Fruit fly (Drosophila melanogaster) whole organism, embryonic: Measurements from ENCODE around the gene CheA29a.

Experiments used
- ATbp ChIP-seq: fragments of 200-800 bp; sonication (Bioruptor generic); optimal IDR thresholded peaks from 2 replicates; lab custom pipeline; 2017; ENCODE audit warnings: missing biosample characterization, mild to moderate bottlenecking, missing genetic modification characterization, missing genetic modification reagents
- Adf1 ChIP-seq: fragments of 200-800 bp; sonication (Bioruptor generic); IDR thresholded peaks from 2 replicates; pipeline ENCODE4 v1.3.6; 2022; ENCODE audit warnings: missing biosample characterization, missing genetic modification characterization
- Blimp-1 ChIP-seq: fragments of 200-800 bp; sonication (Bioruptor generic); optimal IDR thresholded peaks from 3 replicates; lab custom pipeline; 2018; ENCODE audit warnings: missing biosample characterization, missing genetic modification characterization, mild to moderate bottlenecking, moderate library complexity, missing genetic modification reagents
- CG10959 ChIP-seq: fragments of 200-800 bp; sonication (Bioruptor generic); IDR thresholded peaks from 2 replicates; pipeline ENCODE4 v1.3.6; 2022; ENCODE audit warnings: missing biosample characterization, missing genetic modification characterization
- CG11398 ChIP-seq: fragments of 200-800 bp; sonication (Bioruptor generic); optimal IDR thresholded peaks from 2 replicates; lab custom pipeline; 2016; ENCODE audit warnings: missing biosample characterization, missing genetic modification characterization
- CG11560 ChIP-seq: fragments of 200-800 bp; sonication (Bioruptor generic); IDR thresholded peaks from 3 replicates; pipeline ENCODE4 v1.3.6; 2022; ENCODE audit warnings: missing biosample characterization, missing genetic modification characterization
- CG11695 ChIP-seq: fragments of 200-800 bp; sonication (Bioruptor generic); IDR thresholded peaks from 3 replicates; pipeline ENCODE4 v1.3.6; 2022; ENCODE audit warnings: missing biosample characterization, missing genetic modification characterization
- CG11723 ChIP-seq: fragments of 200-800 bp; sonication (Bioruptor generic); optimal IDR thresholded peaks from 2 replicates; lab custom pipeline; 2017; ENCODE audit warnings: missing biosample characterization, mild to moderate bottlenecking, missing genetic modification characterization
- CG13296 ChIP-seq: fragments of 200-800 bp; sonication (Bioruptor generic); optimal IDR thresholded peaks from 3 replicates; lab custom pipeline; 2018; ENCODE audit warnings: missing biosample characterization, mild to moderate bottlenecking, missing genetic modification characterization
- CG13624 ChIP-seq: fragments of 200-800 bp; sonication (Bioruptor generic); optimal IDR thresholded peaks from 2 replicates; lab custom pipeline; 2016; ENCODE audit warnings: missing biosample characterization, missing genetic modification characterization
- CG13775 ChIP-seq: fragments of 200-800 bp; sonication (Bioruptor generic); optimal IDR thresholded peaks from 3 replicates; lab custom pipeline; 2017; ENCODE audit warnings: missing biosample characterization, mild to moderate bottlenecking, missing genetic modification characterization
- CG14965 ChIP-seq: fragments of 200-800 bp; sonication (Bioruptor generic); optimal IDR thresholded peaks from 2 replicates; lab custom pipeline; 2016; ENCODE audit warnings: missing biosample characterization, missing genetic modification characterization, borderline replicate concordance
- CG15696 ChIP-seq: fragments of 200-800 bp; sonication (Bioruptor generic); optimal IDR thresholded peaks from 2 replicates; lab custom pipeline; 2019; ENCODE audit warnings: missing biosample characterization, mild to moderate bottlenecking, missing genetic modification characterization, moderate library complexity
- CG17328 ChIP-seq: fragments of 200-800 bp; sonication (Bioruptor generic); IDR thresholded peaks from 2 replicates; pipeline ENCODE4 v1.3.6; 2022; ENCODE audit warnings: missing biosample characterization, missing genetic modification characterization
- CG31441 ChIP-seq: fragments of 200-800 bp; sonication (Bioruptor generic); IDR thresholded peaks from 2 replicates; pipeline ENCODE4 v1.3.6; 2022; ENCODE audit warnings: missing biosample characterization, missing genetic modification characterization
- CG3281 ChIP-seq: fragments of 200-800 bp; sonication (Bioruptor generic); optimal IDR thresholded peaks from 3 replicates; lab custom pipeline; 2017; ENCODE audit warnings: missing biosample characterization, mild to moderate bottlenecking, missing genetic modification characterization
- CG3407 ChIP-seq: fragments of 200-800 bp; sonication (Bioruptor generic); optimal IDR thresholded peaks from 2 replicates; lab custom pipeline; 2018; ENCODE audit warnings: missing biosample characterization, mild to moderate bottlenecking, missing genetic modification characterization
- CG34376 ChIP-seq: fragments of 200-800 bp; sonication (Bioruptor generic); optimal IDR thresholded peaks from 2 replicates; lab custom pipeline; 2018; ENCODE audit warnings: missing biosample characterization, mild to moderate bottlenecking, missing genetic modification characterization
- CG4707 ChIP-seq: fragments of 200-800 bp; sonication (Bioruptor generic); optimal IDR thresholded peaks from 2 replicates; lab custom pipeline; 2018; ENCODE audit warnings: missing biosample characterization, mild to moderate bottlenecking, missing genetic modification characterization, moderate library complexity
- CG5245 ChIP-seq: fragments of 200-800 bp; sonication (Bioruptor generic); optimal IDR thresholded peaks from 3 replicates; lab custom pipeline; 2016; ENCODE audit warnings: missing biosample characterization, missing genetic modification characterization
- CG8089 ChIP-seq: fragments of 200-800 bp; sonication (Bioruptor generic); optimal IDR thresholded peaks from 3 replicates; lab custom pipeline; 2016; ENCODE audit warnings: missing biosample characterization, missing genetic modification characterization
- CG8388 ChIP-seq: fragments of 200-800 bp; sonication (Bioruptor generic); optimal IDR thresholded peaks from 2 replicates; lab custom pipeline; 2019; ENCODE audit warnings: missing biosample characterization, mild to moderate bottlenecking, missing genetic modification characterization, moderate library complexity
- CG9817 ChIP-seq: fragments of 200-800 bp; sonication (Bioruptor generic); optimal IDR thresholded peaks from 2 replicates; lab custom pipeline; 2018; ENCODE audit warnings: missing biosample characterization, mild to moderate bottlenecking, missing genetic modification characterization, moderate library complexity
- Dbx ChIP-seq: fragments of 200-800 bp; sonication (Bioruptor generic); IDR thresholded peaks from 3 replicates; pipeline ENCODE4 v1.3.6; 2022; ENCODE audit warnings: missing biosample characterization, missing genetic modification characterization
- Deaf1 ChIP-seq: fragments of 200-800 bp; optimal IDR thresholded peaks from 3 replicates; lab custom pipeline; 2019; ENCODE audit warnings: missing biosample characterization, mild to moderate bottlenecking, missing genetic modification characterization, moderate library complexity
- Dfd ChIP-seq, 2 experiments: fragments of >200 bp; optimal IDR thresholded peaks; 2 replicates each; lab custom pipeline; 2017; ENCODE audit warnings: missing biosample characterization in 2 of 2, missing genetic modification characterization in 2 of 2
- E2f2 ChIP-seq: fragments of 200-800 bp; sonication (Bioruptor generic); IDR thresholded peaks from 2 replicates; pipeline ENCODE4 v1.3.6; 2022; ENCODE audit warnings: missing biosample characterization, missing genetic modification characterization
- Fer2 ChIP-seq: fragments of 200-800 bp; sonication (Bioruptor generic); optimal IDR thresholded peaks from 2 replicates; lab custom pipeline; 2018; ENCODE audit warnings: missing biosample characterization, mild to moderate bottlenecking, missing genetic modification characterization, moderate library complexity
- HHEX ChIP-seq: fragments of 200-800 bp; sonication (Bioruptor generic); optimal IDR thresholded peaks from 3 replicates; lab custom pipeline; 2017; ENCODE audit warnings: missing biosample characterization, mild to moderate bottlenecking, missing genetic modification characterization, missing genetic modification reagents
- HLH54F ChIP-seq: fragments of 200-800 bp; sonication (Bioruptor generic); optimal IDR thresholded peaks from 3 replicates; lab custom pipeline; 2016; ENCODE audit warnings: missing biosample characterization, missing genetic modification characterization
- Hand ChIP-seq: fragments of 200-800 bp; sonication (Bioruptor generic); optimal IDR thresholded peaks from 2 replicates; lab custom pipeline; 2017; ENCODE audit warnings: mild to moderate bottlenecking, missing biosample characterization, missing genetic modification reagents, missing genetic modification characterization
- Hr39 ChIP-seq: fragments of >200 bp; optimal IDR thresholded peaks from 2 replicates; lab custom pipeline; 2017
- Opbp ChIP-seq: fragments of 200-800 bp; sonication (Bioruptor generic); IDR thresholded peaks from 3 replicates; pipeline ENCODE4 v1.3.6; 2022; ENCODE audit warnings: missing biosample characterization, missing genetic modification characterization; ENCODE audit not compliant: partially characterized antibody
- Sox102F ChIP-seq: fragments of 200-800 bp; sonication (Bioruptor generic); optimal IDR thresholded peaks from 2 replicates; lab custom pipeline; 2018; ENCODE audit warnings: missing biosample characterization, mild to moderate bottlenecking, missing genetic modification characterization, moderate library complexity
- Vsx1 ChIP-seq: fragments of 200-800 bp; sonication (Bioruptor generic); optimal IDR thresholded peaks from 2 replicates; lab custom pipeline; 2017; ENCODE audit warnings: missing biosample characterization, mild to moderate bottlenecking, missing genetic modification characterization, missing genetic modification reagents
- caup ChIP-seq: fragments of 200-800 bp; sonication (Bioruptor generic); optimal IDR thresholded peaks from 3 replicates; lab custom pipeline; 2017; ENCODE audit warnings: missing biosample characterization, mild to moderate bottlenecking, missing genetic modification characterization, moderate library complexity; ENCODE audit not compliant: severe bottlenecking
- chm ChIP-seq: fragments of 200-800 bp; sonication (Bioruptor generic); IDR thresholded peaks from 2 replicates; pipeline ENCODE4 v1.3.6; 2022; ENCODE audit warnings: missing biosample characterization, missing genetic modification characterization
- chn ChIP-seq: fragments of 200-800 bp; sonication (Bioruptor generic); optimal IDR thresholded peaks from 2 replicates; lab custom pipeline; 2016; ENCODE audit warnings: missing biosample characterization, missing genetic modification characterization
- crp ChIP-seq, 2 experiments: fragments of 200-800 bp; sonication (Bioruptor generic); optimal IDR thresholded peaks; 2 replicates in 1 of 2; 3 replicates in 1 of 2; lab custom pipeline; 2017; ENCODE audit warnings: missing biosample characterization in 2 of 2, missing genetic modification characterization in 2 of 2, mild to moderate bottlenecking in 1 of 2, moderate library complexity in 1 of 2
- cwo ChIP-seq: fragments of 200-800 bp; sonication (Bioruptor generic); optimal IDR thresholded peaks from 3 replicates; lab custom pipeline; 2017; ENCODE audit warnings: missing biosample characterization, missing genetic modification characterization, mild to moderate bottlenecking, moderate library complexity, missing genetic modification reagents
- dmrt99B ChIP-seq: fragments of 200-800 bp; sonication (Bioruptor generic); optimal IDR thresholded peaks from 2 replicates; lab custom pipeline; 2018; ENCODE audit warnings: missing biosample characterization, mild to moderate bottlenecking, missing genetic modification characterization, moderate library complexity
- fd96Cb ChIP-seq: fragments of 200-800 bp; sonication (Bioruptor generic); optimal IDR thresholded peaks from 2 replicates; lab custom pipeline; 2018; ENCODE audit warnings: missing biosample characterization, mild to moderate bottlenecking, missing genetic modification characterization, moderate library complexity
- gsb ChIP-seq: fragments of 200-800 bp; sonication (Bioruptor generic); IDR thresholded peaks from 2 replicates; pipeline ENCODE4 v1.3.6; 2022; ENCODE audit warnings: missing biosample characterization, missing genetic modification characterization
- hkb ChIP-seq, 2 experiments: fragments of 200-800 bp in 1 of 2; fragments of >200 bp in 1 of 2; sonication (Bioruptor generic) in 1 of 2; IDR thresholded peaks in 1 of 2; optimal IDR thresholded peaks in 1 of 2; 2 replicates each; pipeline versions ENCODE4 v1.3.6 to Lab custom; 2017 to 2022; ENCODE audit warnings: missing biosample characterization in 1 of 2, missing genetic modification characterization in 1 of 2
- ken ChIP-seq: fragments of 200-800 bp; sonication (Bioruptor generic); IDR thresholded peaks from 3 replicates; pipeline ENCODE4 v1.3.6; 2022; ENCODE audit warnings: missing biosample characterization, missing genetic modification characterization
- mirr ChIP-seq: fragments of 200-800 bp; sonication (Bioruptor generic); optimal IDR thresholded peaks from 3 replicates; lab custom pipeline; 2018; ENCODE audit warnings: missing biosample characterization, mild to moderate bottlenecking, missing genetic modification characterization
- p53 ChIP-seq: fragments of 200-800 bp; sonication (Bioruptor generic); optimal IDR thresholded peaks from 2 replicates; lab custom pipeline; 2016; ENCODE audit warnings: missing biosample characterization, missing genetic modification characterization
- pum ChIP-seq: fragments of 200-800 bp; sonication (Bioruptor generic); optimal IDR thresholded peaks from 2 replicates; lab custom pipeline; 2016; ENCODE audit warnings: missing biosample characterization, missing genetic modification characterization
- repo ChIP-seq: fragments of 200-800 bp; sonication (Bioruptor generic); optimal IDR thresholded peaks from 2 replicates; lab custom pipeline; 2016; ENCODE audit warnings: missing biosample characterization, missing genetic modification characterization
- tio ChIP-seq: fragments of 200-800 bp; sonication (Bioruptor generic); optimal IDR thresholded peaks from 2 replicates; lab custom pipeline; 2017; ENCODE audit warnings: missing biosample characterization, missing genetic modification characterization, inconsistent platforms
- tx ChIP-seq: fragments of 200-800 bp; sonication (Bioruptor generic); optimal IDR thresholded peaks from 2 replicates; lab custom pipeline; 2016; ENCODE audit warnings: missing biosample characterization, missing genetic modification characterization

The CheA29a gene

dm6 chr2L:8511723-8512122 is 34.6 kb downstream of the CheA29a start, which contains the start of gene CG13096 (continued):
- TF ChIP-seq CG8388 (no peak), ken (GFP tag; lab: Robert Waterston, UW) (no peak), CG31441 (no peak; the same call in 1 of the 2 replicates), tio (GFP tag; lab: Kevin White, UChicago) (no peak), mirr (GFP tag; lab: Kevin White, UChicago) (no peak), CG11398 (GFP tag; lab: Kevin White, UChicago) (no peak), CG13296 (GFP tag; lab: Kevin White, UChicago) (no peak), CG15696 (no peak), CG17328 (no peak), CG10959 (GFP tag; lab: Robert Waterston, UW) (no peak), Hr39 (lab: Kevin White, UChicago) (no peak), Dbx (peak; percentile 52; the same call in 1 of the 3 replicates), CG14965 (no peak), CG3407 (GFP tag; lab: Kevin White, UChicago) (no peak), HLH54F (GFP tag; lab: Kevin White, UChicago) (no peak), CG13624 (GFP tag; lab: Kevin White, UChicago) (peak; percentile 73), CG5245 (GFP tag; lab: Kevin White, UChicago) (no peak), CG11695 (GFP tag; lab: Robert Waterston, UW) (no peak), CG4707 (GFP tag; lab: Kevin White, UChicago) (no peak), Deaf1 (peak; percentile 22), caup (GFP tag; lab: Kevin White, UChicago) (no peak), Sox102F (GFP tag; lab: Kevin White, UChicago) (no peak), chn (GFP tag; lab: Kevin White, UChicago) (peak; percentile 32), Opbp (peak; percentile 98), hkb (optimal IDR thresholded peaks at IDR 0.05; lab: Kevin White, UChicago) (no peak), hkb (GFP tag; IDR thresholded peaks at IDR 0.05; lab: Robert Waterston, UW) (no peak), gsb (no peak), tx (GFP tag; lab: Kevin White, UChicago) (no peak), Adf1 (GFP tag; lab: Robert Waterston, UW) (no peak), ATbp (GFP tag; lab: Kevin White, UChicago) (no peak), repo (no peak), pum (GFP tag; lab: Kevin White, UChicago) (no peak), fd96Cb (no peak), Vsx1 (GFP tag; lab: Kevin White, UChicago) (no peak), CG11560 (tag; lab: Robert Waterston, UW) (peak; percentile 58; the same call in 1 of the 3 replicates), cwo (GFP tag; lab: Kevin White, UChicago) (peak; percentile 97), HHEX (GFP tag; lab: Kevin White, UChicago) (no peak), Dfd (GFP tag; optimal IDR thresholded peaks at IDR 0.05; lab: Kevin White, UChicago) (no peak), CG34376 (GFP tag; lab: Kevin White, UChicago) (peak; percentile 8), E2f2 (GFP tag; lab: Robert Waterston, UW) (peak; percentile 86), Hand (GFP tag; lab: Kevin White, UChicago) (no peak), Fer2 (no peak), Blimp-1 (GFP tag; lab: Kevin White, UChicago) (no peak), chm (GFP tag; lab: Robert Waterston, UW) (no peak), CG9817 (tag; lab: Kevin White, UChicago) (no peak), p53 (GFP tag; lab: Kevin White, UChicago) (peak; percentile 9), dmrt99B (tag; lab: Kevin White, UChicago) (no peak), CG11723 (GFP tag; lab: Kevin White, UChicago) (no peak), CG3281 (GFP tag; lab: Kevin White, UChicago) (no peak), crp (GFP tag; optimal IDR thresholded peaks at IDR 0.05; lab: Kevin White, UChicago) (peak; percentile 73 to 95), CG8089 (no peak), CG13775 (GFP tag; lab: Kevin White, UChicago) (no peak)
